Worm (Caenorhabditis elegans): ENCODE measurements around the gene Y38H6A.5.
"Not testable (repeated sequence)": the region's sequence is repeated elsewhere in the genome, so short reads cannot be mapped to it uniquely, and the experiment has no call there.

Gene Y38H6A.5

DNA sequence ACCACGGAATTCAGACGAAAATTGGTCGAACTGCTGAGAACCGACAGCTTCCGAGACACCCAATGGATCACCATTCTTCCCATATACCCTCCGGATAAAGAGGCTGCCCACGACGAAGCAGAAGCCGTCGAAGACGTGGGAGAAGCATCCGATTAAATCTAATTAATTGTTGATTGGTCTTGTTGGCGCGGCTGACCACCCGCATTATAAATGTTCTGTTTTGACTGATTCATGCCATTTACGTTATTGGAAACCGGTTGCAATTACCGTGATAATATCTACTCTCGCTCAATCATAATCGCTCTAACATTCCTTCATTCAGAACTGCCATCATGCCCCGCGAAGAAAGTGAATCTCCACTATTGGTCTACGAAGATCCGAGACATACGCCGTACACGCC is 31.9 kb downstream of the Y38H6A.5 start, which contains the start of gene ZC15.3:
TSS of gene ZC15.3 (plus strand) at position 301 of the 400 bp plus-strand sequence.
- TF ChIP-seq zip-8 (tag; optimal IDR thresholded peaks at IDR 0.05); sem-2 (GFP tag; optimal IDR thresholded peaks at IDR 0.05); ham-2 (GFP tag; optimal IDR thresholded peaks at IDR 0.05): not testable (repeated sequence)

DNA sequence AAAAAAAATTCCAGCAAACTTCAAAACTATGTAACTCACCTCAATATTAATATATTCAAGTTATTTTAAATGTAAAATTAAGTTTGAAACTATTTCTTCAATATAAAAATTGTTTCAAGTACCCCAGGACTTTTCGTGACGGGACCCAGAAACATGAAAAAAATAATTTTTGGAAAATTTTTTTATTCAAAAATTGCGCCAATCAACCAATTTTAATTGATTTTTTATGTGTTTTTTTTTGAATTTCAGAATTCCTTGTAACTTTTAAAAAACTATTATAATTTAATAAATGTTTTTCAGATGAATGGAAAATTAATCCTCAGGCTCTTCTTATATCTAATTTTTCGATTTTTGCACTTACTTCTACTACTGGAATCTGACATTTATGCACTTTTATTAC is 37.5 kb downstream of the Y38H6A.5 start, which contains the start of gene ZC15.5:
TSS of gene ZC15.5 (plus strand) at position 301 of the 400 bp plus-strand sequence.
- TF ChIP-seq snpc-4 (tag; optimal IDR thresholded peaks at IDR 0.05): no peak
- no peak for TF ChIP-seq elt-1 (tag; optimal IDR thresholded peaks at IDR 0.05; ENCODE audit: borderline replicate concordance, insufficient read depth)
- no peak for TF ChIP-seq ceh-39 (tag; optimal IDR thresholded peaks at IDR 0.05)
- no peak for TF ChIP-seq ces-1 (GFP tag; optimal IDR thresholded peaks at IDR 0.05)
- TF ChIP-seq M03D4.4 (tag; optimal IDR thresholded peaks at IDR 0.05): no peak
- TF ChIP-seq bed-3 (GFP tag; optimal IDR thresholded peaks at IDR 0.05): no peak
- TF ChIP-seq unc-62 (GFP tag; optimal IDR thresholded peaks at IDR 0.05): no peak
- no peak for TF ChIP-seq pha-4 (tag; optimal IDR thresholded peaks at IDR 0.05)

DNA sequence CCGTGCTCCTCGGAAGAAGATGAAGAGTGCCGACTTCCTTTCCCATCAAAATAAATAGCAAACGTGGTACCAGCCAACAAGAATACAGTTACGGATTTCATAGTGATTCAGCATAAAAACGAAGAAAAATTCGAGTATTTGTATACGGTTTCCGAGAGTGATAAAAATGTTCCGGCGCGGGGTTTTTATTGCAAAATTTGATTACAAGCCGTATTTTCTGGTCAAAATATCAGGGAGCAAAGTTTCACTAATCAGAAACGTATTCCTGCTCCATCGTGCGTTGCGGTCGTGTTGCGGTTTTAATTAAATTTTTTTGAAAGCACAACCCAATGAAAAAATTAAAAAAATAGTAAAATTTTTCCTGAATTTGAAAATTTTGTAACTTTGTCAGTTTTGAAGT is 40.8 kb downstream of the Y38H6A.5 start, which contains the start of gene clec-261:
TSS of gene clec-261 (minus strand) at position 101 of the 400 bp plus-strand sequence.
- TF ChIP-seq nhr-2 (tag; optimal IDR thresholded peaks at IDR 0.05): no peak
- TF ChIP-seq elt-3 (tag; optimal IDR thresholded peaks at IDR 0.05): no peak
- TF ChIP-seq elt-1 (tag; optimal IDR thresholded peaks at IDR 0.05; ENCODE audit: borderline replicate concordance, insufficient read depth): no peak
- TF ChIP-seq lin-32 (GFP tag; optimal IDR thresholded peaks at IDR 0.05): no peak
- no peak for TF ChIP-seq ceh-43 (GFP tag; optimal IDR thresholded peaks at IDR 0.05)
- TF ChIP-seq bed-3 (GFP tag; optimal IDR thresholded peaks at IDR 0.05): no peak
- TF ChIP-seq ham-2 (GFP tag; optimal IDR thresholded peaks at IDR 0.05): no peak
- no peak for TF ChIP-seq mep-1 (tag; optimal IDR thresholded peaks at IDR 0.05)
- TF ChIP-seq sptf-1 (tag; optimal IDR thresholded peaks at IDR 0.05): no peak
- TF ChIP-seq tbx-8 (GFP tag; optimal IDR thresholded peaks at IDR 0.05): no peak

DNA sequence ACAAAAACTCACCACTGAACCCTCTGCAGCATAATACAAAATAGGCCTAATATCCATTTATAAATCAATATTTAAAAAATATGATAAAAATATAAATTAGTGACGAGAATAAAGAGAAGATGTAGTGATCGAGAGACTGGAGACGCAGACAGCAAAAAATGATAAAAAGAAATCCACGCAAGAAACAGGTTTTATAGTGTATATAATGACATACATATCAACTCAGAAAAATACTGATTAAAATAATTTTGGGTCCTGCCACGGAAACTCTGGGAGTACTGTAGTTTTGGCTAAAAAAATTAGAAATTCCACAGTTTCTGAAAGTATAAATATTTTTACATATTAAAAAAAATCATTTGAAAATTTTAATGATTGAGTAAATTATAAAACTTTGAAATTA is 45.8 kb downstream of the Y38H6A.5 start, which contains the start of gene mlt-4:
TSS of gene mlt-4 (minus strand) at position 101 of the 400 bp plus-strand sequence.
- TF ChIP-seq flh-1 (GFP tag; optimal IDR thresholded peaks at IDR 0.05): no peak
- TF ChIP-seq ceh-39 (tag; optimal IDR thresholded peaks at IDR 0.05): no peak
- TF ChIP-seq zip-8 (tag; optimal IDR thresholded peaks at IDR 0.05): no peak
- no peak for TF ChIP-seq ces-1 (GFP tag; optimal IDR thresholded peaks at IDR 0.05)
- no peak for TF ChIP-seq ceh-83 (GFP tag; optimal IDR thresholded peaks at IDR 0.05)

DNA sequence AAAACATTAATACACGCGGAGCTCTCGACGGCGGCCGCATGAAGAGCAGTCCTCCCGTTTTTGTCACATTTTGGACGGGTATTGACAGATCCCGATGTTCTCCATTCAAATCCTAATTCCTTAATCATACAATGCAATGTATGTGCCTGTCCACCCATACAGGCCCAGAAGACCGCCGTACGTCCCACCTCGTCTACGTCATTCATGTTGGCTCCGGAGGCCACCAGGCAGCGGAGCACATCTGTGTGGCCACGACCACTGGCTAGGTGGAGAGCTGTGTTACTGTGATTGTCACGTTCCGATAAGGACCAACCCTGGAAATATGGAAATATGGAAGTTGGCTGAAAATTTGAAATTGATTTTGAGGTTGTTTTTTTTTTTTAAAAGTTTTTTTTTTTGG is 52.3 kb downstream of the Y38H6A.5 start:
- TF ChIP-seq mep-1 (tag; optimal IDR thresholded peaks at IDR 0.05) (no peak), ceh-83 (GFP tag; optimal IDR thresholded peaks at IDR 0.05) (no peak), nhr-12 (tag; optimal IDR thresholded peaks at IDR 0.05) (no peak), ham-2 (GFP tag; optimal IDR thresholded peaks at IDR 0.05) (no peak), nhr-2 (tag; optimal IDR thresholded peaks at IDR 0.05) (no peak), snpc-4 (tag; optimal IDR thresholded peaks at IDR 0.05) (no peak), lin-32 (GFP tag; optimal IDR thresholded peaks at IDR 0.05) (no peak), tbx-8 (GFP tag; optimal IDR thresholded peaks at IDR 0.05) (no peak), ceh-43 (GFP tag; optimal IDR thresholded peaks at IDR 0.05) (no peak), sptf-1 (tag; optimal IDR thresholded peaks at IDR 0.05) (no peak), blmp-1 (tag; optimal IDR thresholded peaks at IDR 0.05) (no peak), unc-62 (GFP tag; optimal IDR thresholded peaks at IDR 0.05) (no peak), nhr-28 (tag; optimal IDR thresholded peaks at IDR 0.05) (no peak), zip-8 (tag; optimal IDR thresholded peaks at IDR 0.05) (no peak)

DNA sequence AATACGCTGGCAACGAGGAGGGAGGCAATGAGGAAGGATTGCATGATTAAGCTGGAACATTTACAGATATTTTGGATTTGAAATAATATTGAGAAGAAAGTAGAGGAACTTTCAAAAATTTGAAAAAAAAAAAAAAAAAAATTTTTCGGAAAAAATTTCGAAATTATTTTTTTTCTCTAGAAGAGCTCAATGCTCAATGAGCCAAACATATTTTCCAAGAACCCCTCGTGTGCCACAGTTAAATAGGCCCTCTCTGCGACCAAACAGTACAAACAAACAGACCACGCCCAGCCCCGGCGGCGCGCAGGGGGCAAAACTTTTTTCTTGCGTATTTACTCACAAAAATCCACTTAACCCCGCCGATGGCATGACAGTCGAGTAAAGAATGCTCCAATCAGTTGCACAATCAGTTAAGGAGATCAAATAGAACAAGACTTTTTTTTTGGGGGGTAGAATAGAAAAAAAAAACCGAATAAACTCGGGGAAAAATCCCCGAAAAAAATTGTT is 55.3 kb downstream of the Y38H6A.5 start, which contains the start of gene pqn-94:
TSS of gene pqn-94 (minus strand) at position 51 of the 507 bp plus-strand sequence.
- TF ChIP-seq unc-39 (tag; optimal IDR thresholded peaks at IDR 0.05) (no peak), cnd-1 (tag; optimal IDR thresholded peaks at IDR 0.05) (no peak), ceh-39 (tag; optimal IDR thresholded peaks at IDR 0.05) (no peak)
